Worm (Caenorhabditis elegans) whole organism, late embryonic: ENCODE results near the gene skpo-3.

Experiments
- C08G9.2 ChIP-seq: sonication (generic microtip); optimal IDR thresholded peaks from 2 replicates; lab custom pipeline; 2016; ENCODE audit warnings: mild to moderate bottlenecking, missing genetic modification characterization, moderate library complexity, missing compliant biosample characterization
- C38D4.7 ChIP-seq: fragments of 200-800 bp; sonication (Bioruptor generic); optimal IDR thresholded peaks from 2 replicates; lab custom pipeline; 2018; ENCODE audit warnings: mild to moderate bottlenecking, missing genetic modification characterization, moderate library complexity, missing compliant biosample characterization
- F13H6.1 ChIP-seq: sonication (generic microtip); optimal IDR thresholded peaks from 2 replicates; lab custom pipeline; 2016; ENCODE audit warnings: missing genetic modification characterization, missing compliant biosample characterization
- K09A11.1 ChIP-seq: sonication (generic microtip); optimal IDR thresholded peaks from 2 replicates; lab custom pipeline; 2017; ENCODE audit warnings: antibody characterized with exemption, mild to moderate bottlenecking, missing genetic modification characterization, missing compliant biosample characterization; ENCODE audit not compliant: insufficient read depth
- T23F11.4 ChIP-seq: fragments of 200-800 bp; sonication (Bioruptor generic); optimal IDR thresholded peaks from 2 replicates; lab custom pipeline; 2018; ENCODE audit warnings: mild to moderate bottlenecking, missing genetic modification characterization, missing compliant biosample characterization
- Y22D7AL.16 ChIP-seq: sonication (generic microtip); optimal IDR thresholded peaks from 2 replicates; lab custom pipeline; 2016; ENCODE audit warnings: missing genetic modification characterization, missing compliant biosample characterization
- ama-1 ChIP-seq: fragments of 150-350 bp; optimal IDR thresholded peaks from 2 replicates; lab custom pipeline; 2014
- ceh-14 ChIP-seq: sonication (generic microtip); optimal IDR thresholded peaks from 2 replicates; lab custom pipeline; 2016; ENCODE audit warnings: missing genotype, missing genetic modification characterization, missing compliant biosample characterization
- ceh-18 ChIP-seq: sonication (generic microtip); optimal IDR thresholded peaks from 2 replicates; lab custom pipeline; 2016; ENCODE audit warnings: missing genetic modification characterization, missing compliant biosample characterization
- ceh-2 ChIP-seq: sonication (generic microtip); optimal IDR thresholded peaks from 2 replicates; lab custom pipeline; 2016; ENCODE audit warnings: missing genotype, missing genetic modification characterization, missing compliant biosample characterization
- ceh-22 ChIP-seq: sonication (generic microtip); optimal IDR thresholded peaks from 2 replicates; lab custom pipeline; 2017; ENCODE audit warnings: missing biosample characterization, missing genetic modification characterization
- ceh-34 ChIP-seq: sonication (generic microtip); optimal IDR thresholded peaks from 2 replicates; lab custom pipeline; 2016; ENCODE audit warnings: mild to moderate bottlenecking, missing genetic modification characterization, missing compliant biosample characterization
- ceh-45 ChIP-seq: fragments of 200-800 bp; sonication (Bioruptor generic); IDR thresholded peaks from 2 replicates; pipeline ENCODE4 v1.3.6; 2022; ENCODE audit warnings: missing genetic modification reagents, missing genetic modification characterization, missing compliant biosample characterization
- ceh-48 ChIP-seq: sonication (generic microtip); optimal IDR thresholded peaks from 2 replicates; lab custom pipeline; 2016; ENCODE audit warnings: missing genetic modification characterization, inconsistent platforms, missing compliant biosample characterization
- dmd-4 ChIP-seq: sonication (generic microtip); optimal IDR thresholded peaks from 2 replicates; lab custom pipeline; 2016; ENCODE audit warnings: borderline replicate concordance, missing genetic modification characterization, missing compliant biosample characterization
- dve-1 ChIP-seq: sonication (generic microtip); optimal IDR thresholded peaks from 2 replicates; lab custom pipeline; 2017; ENCODE audit warnings: antibody characterized with exemption, mild to moderate bottlenecking, missing genetic modification characterization, missing compliant biosample characterization
- elt-4 ChIP-seq: sonication (generic microtip); optimal IDR thresholded peaks from 2 replicates; lab custom pipeline; 2016; ENCODE audit warnings: missing genetic modification characterization, missing compliant biosample characterization
- eyg-1 ChIP-seq: sonication (generic microtip); optimal IDR thresholded peaks from 2 replicates; lab custom pipeline; 2016; ENCODE audit warnings: missing genotype, missing genetic modification characterization, missing compliant biosample characterization
- fkh-10 ChIP-seq: fragments of 150-350 bp; optimal IDR thresholded peaks from 2 replicates; lab custom pipeline; 2014; ENCODE audit warnings: missing biosample characterization, missing genetic modification reagents, missing genetic modification characterization
- hlh-30 ChIP-seq: sonication (generic microtip); optimal IDR thresholded peaks from 2 replicates; lab custom pipeline; 2017; ENCODE audit warnings: antibody characterized with exemption, missing genetic modification characterization, missing compliant biosample characterization; ENCODE audit not compliant: insufficient read depth
- hlh-8 ChIP-seq: sonication (generic microtip); optimal IDR thresholded peaks from 2 replicates; lab custom pipeline; 2016; ENCODE audit warnings: missing genotype, missing genetic modification characterization, missing compliant biosample characterization
- lim-6 ChIP-seq: sonication (generic microtip); optimal IDR thresholded peaks from 2 replicates; lab custom pipeline; 2016; ENCODE audit warnings: missing genetic modification characterization, missing compliant biosample characterization
- nfya-1 ChIP-seq: sonication (generic microtip); optimal IDR thresholded peaks from 2 replicates; lab custom pipeline; 2017; ENCODE audit warnings: missing genetic modification characterization, mild to moderate bottlenecking, missing compliant biosample characterization, antibody characterized with exemption, moderate library complexity
- nhr-232 ChIP-seq: sonication (generic microtip); optimal IDR thresholded peaks from 2 replicates; lab custom pipeline; 2016; ENCODE audit warnings: missing genetic modification characterization, missing compliant biosample characterization
- npax-4 ChIP-seq: sonication (generic microtip); optimal IDR thresholded peaks from 2 replicates; lab custom pipeline; 2016; ENCODE audit warnings: missing genetic modification characterization, missing compliant biosample characterization
- odd-2 ChIP-seq: sonication (generic microtip); optimal IDR thresholded peaks from 2 replicates; lab custom pipeline; 2017; ENCODE audit warnings: antibody characterized with exemption, mild to moderate bottlenecking, missing genetic modification characterization, missing compliant biosample characterization
- pat-9 ChIP-seq: fragments of 200-800 bp; sonication (Bioruptor generic); optimal IDR thresholded peaks from 2 replicates; lab custom pipeline; 2018; ENCODE audit warnings: mild to moderate bottlenecking, missing genetic modification characterization, moderate library complexity, missing compliant biosample characterization
- pax-1 ChIP-seq: fragments of 150-350 bp; optimal IDR thresholded peaks from 2 replicates; lab custom pipeline; 2014; ENCODE audit warnings: missing biosample characterization, missing genetic modification characterization
- pha-4 ChIP-seq: fragments of 150-350 bp; optimal IDR thresholded peaks from 2 replicates; lab custom pipeline; 2018; ENCODE audit warnings: missing biosample characterization, missing genetic modification reagents, missing genetic modification characterization
- rnt-1 ChIP-seq: sonication (generic microtip); optimal IDR thresholded peaks from 2 replicates; lab custom pipeline; 2016; ENCODE audit warnings: missing genetic modification characterization, missing compliant biosample characterization
- sox-4 ChIP-seq: sonication (generic microtip); optimal IDR thresholded peaks from 2 replicates; lab custom pipeline; 2017; ENCODE audit warnings: mild to moderate bottlenecking, missing genetic modification characterization, inconsistent platforms, missing compliant biosample characterization
- syd-9 ChIP-seq: sonication (generic microtip); optimal IDR thresholded peaks from 2 replicates; lab custom pipeline; 2016; ENCODE audit warnings: mild to moderate bottlenecking, missing genetic modification characterization, moderate library complexity, missing compliant biosample characterization
- tbx-7 ChIP-seq: sonication (generic microtip); optimal IDR thresholded peaks from 2 replicates; lab custom pipeline; 2016; ENCODE audit warnings: missing genotype, missing genetic modification characterization, missing compliant biosample characterization
- unc-3 ChIP-seq, 2 experiments: fragments of 200-800 bp in 1 of 2; sonication (Bioruptor generic) in 1 of 2; sonication (generic microtip) in 1 of 2; conservative IDR thresholded peaks in 1 of 2; optimal IDR thresholded peaks in 1 of 2; 2 replicates each; pipeline versions ENCODE4 v1.3.6 to Lab custom; 2016 to 2022; ENCODE audit warnings: missing compliant biosample characterization in 2 of 2, missing genetic modification characterization in 2 of 2, missing genetic modification reagents in 1 of 2
- unc-55 ChIP-seq: sonication (generic microtip); optimal IDR thresholded peaks from 2 replicates; lab custom pipeline; 2017; ENCODE audit warnings: missing biosample characterization, missing genetic modification reagents, missing genetic modification characterization
- unc-86 ChIP-seq: sonication (generic microtip); optimal IDR thresholded peaks from 2 replicates; lab custom pipeline; 2016; ENCODE audit warnings: missing genetic modification characterization, missing compliant biosample characterization
- zip-5 ChIP-seq: sonication (generic microtip); optimal IDR thresholded peaks from 2 replicates; lab custom pipeline; 2016; ENCODE audit warnings: missing genetic modification characterization, missing compliant biosample characterization
- ztf-16 ChIP-seq: sonication (generic microtip); optimal IDR thresholded peaks from 2 replicates; lab custom pipeline; 2017; ENCODE audit warnings: missing genetic modification characterization, missing compliant biosample characterization

skpo-3 gene

ce11 chrII:7232517-7232916 is 13.2 kb upstream of the skpo-3 start, which contains the start of gene ctsa-3.1:
Gene ctsa-3.1, plus strand, starts transcription at chrII:7232853.
- TF ChIP-seq eyg-1 (tag; lab: Kevin White, UChicago): no peak
- TF ChIP-seq fkh-10 (GFP tag; lab: Kevin White, UChicago): no peak
- TF ChIP-seq npax-4: no peak
- TF ChIP-seq dve-1: no peak
- no peak for TF ChIP-seq ceh-45
- no peak for TF ChIP-seq C08G9.2
- no peak for TF ChIP-seq hlh-30 (tag; lab: Kevin White, UChicago)
- no peak for TF ChIP-seq lim-6
- no peak for TF ChIP-seq T23F11.4
- no peak for TF ChIP-seq ceh-18 (tag; lab: Kevin White, UChicago)
- TF ChIP-seq nfya-1: no peak
- no peak for TF ChIP-seq rnt-1 (tag; lab: Kevin White, UChicago)

- no peak for TF ChIP-seq nfya-1
- no peak for TF ChIP-seq rnt-1 (tag; lab: Kevin White, UChicago)
- TF ChIP-seq tbx-7 (tag; lab: Kevin White, UChicago): no peak
- no peak for TF ChIP-seq pat-9 (tag; lab: Kevin White, UChicago)
- no peak for TF ChIP-seq ceh-34 (tag; lab: Kevin White, UChicago)
- TF ChIP-seq sox-4 (tag; lab: Kevin White, UChicago): no peak
- TF ChIP-seq odd-2 (tag; lab: Kevin White, UChicago): no peak
- no peak for TF ChIP-seq pha-4 (tag; lab: Kevin White, UChicago)
- TF ChIP-seq hlh-8 (tag; lab: Kevin White, UChicago): no peak
- TF ChIP-seq unc-3 (GFP tag; conservative IDR thresholded peaks at IDR 0.05; lab: Robert Waterston, UW): no peak
- no peak for TF ChIP-seq unc-3 (tag; optimal IDR thresholded peaks at IDR 0.05; lab: Kevin White, UChicago)
- TF ChIP-seq ceh-22: no peak
- TF ChIP-seq K09A11.1: no peak
- TF ChIP-seq C38D4.7 (GFP tag; lab: Kevin White, UChicago): no peak
- TF ChIP-seq eyg-1 (tag; lab: Kevin White, UChicago): no peak
- no peak for TF ChIP-seq nhr-232 (tag; lab: Kevin White, UChicago)
- TF ChIP-seq ceh-48 (tag; lab: Kevin White, UChicago): no peak
- no peak for TF ChIP-seq unc-86 (tag; lab: Kevin White, UChicago)
- TF ChIP-seq ama-1 (lab: Kevin White, UChicago): no peak
- no peak for TF ChIP-seq npax-4
- no peak for TF ChIP-seq ceh-14 (tag; lab: Kevin White, UChicago)
Observed at ce11 chrII:7233274-7233673, 12.4 kb upstream of the skpo-3 start.

ce11 chrII:7236937-7237336 is 8.7 kb upstream of the skpo-3 start:
- TF ChIP-seq syd-9 (tag; lab: Kevin White, UChicago): no peak
- TF ChIP-seq zip-5 (tag; lab: Kevin White, UChicago): no peak
- TF ChIP-seq unc-55: no peak
- TF ChIP-seq pat-9 (tag; lab: Kevin White, UChicago): no peak
- TF ChIP-seq ceh-2 (tag; lab: Kevin White, UChicago): no peak
- TF ChIP-seq odd-2 (tag; lab: Kevin White, UChicago): no peak
- TF ChIP-seq F13H6.1 (tag; lab: Kevin White, UChicago): no peak
- TF ChIP-seq pha-4 (tag; lab: Kevin White, UChicago): no peak
- no peak for TF ChIP-seq ama-1 (lab: Kevin White, UChicago)
- TF ChIP-seq ztf-16 (tag; lab: Kevin White, UChicago): no peak
- no peak for TF ChIP-seq unc-86 (tag; lab: Kevin White, UChicago)
- TF ChIP-seq pax-1 (tag; lab: Kevin White, UChicago): no peak
- no peak for TF ChIP-seq dmd-4
- no peak for TF ChIP-seq hlh-8 (tag; lab: Kevin White, UChicago)
- TF ChIP-seq elt-4: no peak
- TF ChIP-seq Y22D7AL.16 (tag; lab: Kevin White, UChicago): no peak
